Worm (Caenorhabditis elegans): Measurements from ENCODE around the gene lea-1.
A peak's percentile ranks its signal among the peaks of the same experiment; 100 is the strongest.

lea-1 gene

ce11 chrV:9983529-9983928 is 28.2 kb upstream of the lea-1 start (continued):
- TF ChIP-seq ceh-44 (GFP tag; IDR thresholded peaks at IDR 0.05) (no peak), daf-19 (GFP tag; conservative IDR thresholded peaks at IDR 0.05) (0 out of 2 replicates have a peak, but pooled peaks have one; percentile 24), tra-1 (GFP tag; IDR thresholded peaks at IDR 0.05) (0 out of 2 replicates have a peak, but pooled peaks have one; percentile 57), F49E8.2 (tag; optimal IDR thresholded peaks at IDR 0.05; ENCODE audit: borderline replicate concordance) (no peak), ctbp-1 (GFP tag; IDR thresholded peaks at IDR 0.05) (no peak), arid-1 (GFP tag; conservative IDR thresholded peaks at IDR 0.05) (0 out of 2 replicates have a peak, but pooled peaks have one; percentile 26), daf-16 (GFP tag; optimal IDR thresholded peaks at IDR 0.05) (no peak), daf-16 (tag; optimal IDR thresholded peaks at IDR 0.05) (no peak), Y75B8A.6 (GFP tag; IDR thresholded peaks at IDR 0.05) (no peak), pqm-1 (tag; optimal IDR thresholded peaks at IDR 0.05) (no peak), Y105C5A.15 (GFP tag; IDR thresholded peaks at IDR 0.05) (no peak), nhr-77 (tag; optimal IDR thresholded peaks at IDR 0.05) (no peak), dmd-8 (GFP tag; IDR thresholded peaks at IDR 0.05) (no peak), nhr-11 (tag; optimal IDR thresholded peaks at IDR 0.05) (no peak), mep-1 (tag; optimal IDR thresholded peaks at IDR 0.05) (peak; percentile 39), hlh-30 (tag; optimal IDR thresholded peaks at IDR 0.05; ENCODE audit: insufficient read depth) (no peak), nhr-111 (GFP tag; optimal IDR thresholded peaks at IDR 0.05) (no peak), snpc-4 (tag; optimal IDR thresholded peaks at IDR 0.05) (no peak), dmd-9 (GFP tag; IDR thresholded peaks at IDR 0.05) (no peak), unc-130 (GFP tag; optimal IDR thresholded peaks at IDR 0.05) (no peak), mes-2 (tag; optimal IDR thresholded peaks at IDR 0.05; ENCODE audit: poor library complexity, severe bottlenecking) (no peak), egl-43 (GFP tag; IDR thresholded peaks at IDR 0.05) (0 out of 2 replicates have a peak, but pooled peaks have one; percentile 20), jun-1 (tag; optimal IDR thresholded peaks at IDR 0.05) (no peak), unc-62 (GFP tag; optimal IDR thresholded peaks at IDR 0.05 in 1 of 2) (no peak), unc-62 (tag; optimal IDR thresholded peaks at IDR 0.05) (no peak), lin-15B (tag; optimal IDR thresholded peaks at IDR 0.05) (no peak), nhr-28 (tag; optimal IDR thresholded peaks at IDR 0.05) (no peak)

- TF ChIP-seq nhr-41 (GFP tag; IDR thresholded peaks at IDR 0.05) (no peak), F10B5.3 (tag; optimal IDR thresholded peaks at IDR 0.05) (no peak), mxl-2 (GFP tag; conservative IDR thresholded peaks at IDR 0.05) (no peak), skn-1 (tag; optimal IDR thresholded peaks at IDR 0.05) (no peak), zfp-3 (GFP tag; conservative IDR thresholded peaks at IDR 0.05) (no peak), ceh-62 (tag; optimal IDR thresholded peaks at IDR 0.05) (no peak), cey-2 (tag; optimal IDR thresholded peaks at IDR 0.05; ENCODE audit: borderline replicate concordance, insufficient read depth) (no peak), ZK546.5 (tag; optimal IDR thresholded peaks at IDR 0.05) (no peak), T20F7.1 (GFP tag; optimal IDR thresholded peaks at IDR 0.05) (peak; percentile 19), nhr-28 (tag; optimal IDR thresholded peaks at IDR 0.05) (peak; percentile 98), nhr-77 (tag; optimal IDR thresholded peaks at IDR 0.05) (no peak), ctbp-1 (GFP tag; IDR thresholded peaks at IDR 0.05) (no peak), ceh-82 (tag; optimal IDR thresholded peaks at IDR 0.05) (no peak), hif-1 (tag; optimal IDR thresholded peaks at IDR 0.05) (no peak), tra-1 (GFP tag; IDR thresholded peaks at IDR 0.05) (no peak), lin-13 (GFP tag; optimal IDR thresholded peaks at IDR 0.05) (peak; percentile 16), nhr-10 (tag; optimal IDR thresholded peaks at IDR 0.05) (no peak), tag-97 (GFP tag; IDR thresholded peaks at IDR 0.05) (no peak), R02D3.7 (tag; optimal IDR thresholded peaks at IDR 0.05) (no peak), aly-2 (tag; optimal IDR thresholded peaks at IDR 0.05) (no peak), daf-12 (tag; optimal IDR thresholded peaks at IDR 0.05) (no peak), zip-2 (tag; optimal IDR thresholded peaks at IDR 0.05) (no peak), nhr-102 (tag; optimal IDR thresholded peaks at IDR 0.05) (no peak), spr-1 (tag; optimal IDR thresholded peaks at IDR 0.05) (no peak), Y105C5A.15 (GFP tag; IDR thresholded peaks at IDR 0.05) (no peak), egl-27 (tag; optimal IDR thresholded peaks at IDR 0.05) (no peak), daf-16 (GFP tag; optimal IDR thresholded peaks at IDR 0.05) (no peak), daf-16 (tag; optimal IDR thresholded peaks at IDR 0.05) (peak; percentile 70), zip-11 (GFP tag; IDR thresholded peaks at IDR 0.05) (no peak), lin-38 (GFP tag; IDR thresholded peaks at IDR 0.05) (no peak), dve-1 (tag; optimal IDR thresholded peaks at IDR 0.05; ENCODE audit: insufficient read depth) (peak; percentile 74)
Observed at ce11 chrV:9984821-9985220, 26.9 kb upstream of the lea-1 start.

Data from whole organism, L4 larva.